3 fruit fly cellular contexts compared by ENCODE assay signal in genomic region chr3R:30005332-30005979, dm6.
A peak's percentile ranks its signal among the peaks of the same experiment; 100 is the strongest.
TF ChIP-seq lines count a peak whose summit lies in the region.

No protein-coding gene starts in this region.

- no peak for TF ChIP-seq CTCF in whole organism, embryonic (GFP tag; optimal IDR thresholded peaks at IDR 0.05; lab: Kevin White, UChicago)

TF ChIP-seq in whole organism, embryonic, 481 proteins besides CTCF, POLR2A, EP300 and RAD21:
- TF ChIP-seq sqz (GFP tag; optimal IDR thresholded peaks at IDR 0.05; lab: Kevin White, UChicago): peak; percentile 31
- no peak for TF ChIP-seq Oli (tag; optimal IDR thresholded peaks at IDR 0.05; lab: Kevin White, UChicago)
- peak in 1 of 2 experiments; percentile 62 for TF ChIP-seq bsh (GFP tag; optimal IDR thresholded peaks at IDR 0.05; lab: Kevin White, UChicago)
- TF ChIP-seq CG7357 (GFP tag; IDR thresholded peaks at IDR 0.05; lab: Robert Waterston, UW): no peak
- TF ChIP-seq ewg (GFP tag; optimal IDR thresholded peaks at IDR 0.05; lab: Kevin White, UChicago): peak; percentile 4
- peak; percentile 86 for TF ChIP-seq CG17359 (tag; optimal IDR thresholded peaks at IDR 0.05; lab: Kevin White, UChicago)
- TF ChIP-seq Drgx (GFP tag; IDR thresholded peaks at IDR 0.05; lab: Robert Waterston, UW): peak; percentile 50
- TF ChIP-seq HLH54F (GFP tag; optimal IDR thresholded peaks at IDR 0.05; lab: Kevin White, UChicago): no peak
- TF ChIP-seq CG30020 (tag; optimal IDR thresholded peaks at IDR 0.05; lab: Kevin White, UChicago): no peak
- no peak for TF ChIP-seq bowl (GFP tag; IDR thresholded peaks at IDR 0.05; lab: Robert Waterston, UW)
- TF ChIP-seq CG12659 (GFP tag; optimal IDR thresholded peaks at IDR 0.05; lab: Kevin White, UChicago): no peak
- peak; percentile 92 for TF ChIP-seq nom (GFP tag; optimal IDR thresholded peaks at IDR 0.05; lab: Kevin White, UChicago)
TF ChIP-seq in whole organism, embryonic: peak in this region for 6.

TF ChIP-seq in whole organism, prepupa, 60 proteins besides CTCF, POLR2A, EP300 and RAD21 (continues in another document):
- TF ChIP-seq eg (GFP tag; IDR thresholded peaks at IDR 0.05; lab: Robert Waterston, UW) (peak; percentile 87), salr (GFP tag; optimal IDR thresholded peaks at IDR 0.05; lab: Kevin White, UChicago) (peak in 1 of 2 experiments; percentile 1), CG16779 (tag; optimal IDR thresholded peaks at IDR 0.05; lab: Kevin White, UChicago) (peak; percentile 78), CG32006 (GFP tag; optimal IDR thresholded peaks at IDR 0.05; lab: Kevin White, UChicago) (peak; percentile 47), spab (GFP tag; optimal IDR thresholded peaks at IDR 0.05; lab: Kevin White, UChicago) (peak; percentile 58), Lpt (GFP tag; optimal IDR thresholded peaks at IDR 0.05; lab: Kevin White, UChicago) (peak; percentile 63), CG6276 (GFP tag; optimal IDR thresholded peaks at IDR 0.05; lab: Kevin White, UChicago) (no peak), vri (GFP tag; optimal IDR thresholded peaks at IDR 0.05; lab: Kevin White, UChicago) (no peak), CG3032 (tag; optimal IDR thresholded peaks at IDR 0.05; lab: Kevin White, UChicago) (peak; percentile 24), Hr39 (GFP tag; optimal IDR thresholded peaks at IDR 0.05; lab: Kevin White, UChicago) (no peak), net (GFP tag; optimal IDR thresholded peaks at IDR 0.05; lab: Kevin White, UChicago) (no peak), CG3919 (GFP tag; optimal IDR thresholded peaks at IDR 0.05; lab: Kevin White, UChicago) (peak; percentile 10), topi (GFP tag; optimal IDR thresholded peaks at IDR 0.05; lab: Kevin White, UChicago) (no peak), ss (GFP tag; optimal IDR thresholded peaks at IDR 0.05; lab: Kevin White, UChicago) (peak; percentile 81 to 85), Met (GFP tag; optimal IDR thresholded peaks at IDR 0.05; lab: Kevin White, UChicago) (no peak), CG15336 (GFP tag; IDR thresholded peaks at IDR 0.05; lab: Robert Waterston, UW) (peak; percentile 41; the same call in 1 of the 2 replicates), CG9139 (GFP tag; optimal IDR thresholded peaks at IDR 0.05; lab: Kevin White, UChicago) (peak; percentile 75), CG8119 (GFP tag; IDR thresholded peaks at IDR 0.05; lab: Robert Waterston, UW) (peak; percentile 67), CG4318 (GFP tag; optimal IDR thresholded peaks at IDR 0.05; lab: Kevin White, UChicago) (no peak), CG1621 (tag; optimal IDR thresholded peaks at IDR 0.05; lab: Kevin White, UChicago) (peak; percentile 66), CG6854 (GFP tag; optimal IDR thresholded peaks at IDR 0.05; lab: Kevin White, UChicago) (no peak), CG6808 (GFP tag; optimal IDR thresholded peaks at IDR 0.05; lab: Kevin White, UChicago) (peak; percentile 77), CG7368 (GFP tag; optimal IDR thresholded peaks at IDR 0.05; lab: Kevin White, UChicago) (no peak), CG11902 (GFP tag; optimal IDR thresholded peaks at IDR 0.05; lab: Kevin White, UChicago) (no peak), CG8319 (GFP tag; optimal IDR thresholded peaks at IDR 0.05; lab: Kevin White, UChicago) (no peak), pdm3 (GFP tag; optimal IDR thresholded peaks at IDR 0.05; lab: Kevin White, UChicago) (no peak), Ets96B (tag; optimal IDR thresholded peaks at IDR 0.05; lab: Kevin White, UChicago) (peak; percentile 49), CG8632 (GFP tag; optimal IDR thresholded peaks at IDR 0.05; lab: Kevin White, UChicago) (no peak), Sox102F (GFP tag; optimal IDR thresholded peaks at IDR 0.05; lab: Kevin White, UChicago) (no peak), fd85E (GFP tag; optimal IDR thresholded peaks at IDR 0.05; lab: Kevin White, UChicago) (no peak), Gug (GFP tag; IDR thresholded peaks at IDR 0.05; lab: Robert Waterston, UW) (no peak), dsx (GFP tag; optimal IDR thresholded peaks at IDR 0.05; lab: Kevin White, UChicago; ENCODE audit: poor library complexity, severe bottlenecking) (peak; percentile 16), acj6 (GFP tag; optimal IDR thresholded peaks at IDR 0.05; lab: Kevin White, UChicago) (no peak), Eip78C (GFP tag; lab: Kevin White, UChicago) (peak; percentile 62), CG10631 (GFP tag; optimal IDR thresholded peaks at IDR 0.05; lab: Kevin White, UChicago) (peak; percentile 51), Eip75B (GFP tag; optimal IDR thresholded peaks at IDR 0.05; lab: Kevin White, UChicago) (peak; percentile 41), CG11294 (GFP tag; IDR thresholded peaks at IDR 0.05; lab: Robert Waterston, UW) (peak; percentile 12; the same call in 1 of the 2 replicates), achi (GFP tag; optimal IDR thresholded peaks at IDR 0.05; lab: Kevin White, UChicago) (peak; percentile 12), Sox15 (GFP tag; optimal IDR thresholded peaks at IDR 0.05; lab: Kevin White, UChicago) (no peak), CG6163 (GFP tag; IDR thresholded peaks at IDR 0.05; lab: Robert Waterston, UW) (peak; percentile 84), dac (GFP tag; optimal IDR thresholded peaks at IDR 0.05; lab: Kevin White, UChicago) (no peak)

TF ChIP-seq in whole organism, pupa, 21 proteins besides CTCF, POLR2A, EP300 and RAD21:
- no peak for TF ChIP-seq CG13204 (GFP tag; optimal IDR thresholded peaks at IDR 0.05; lab: Kevin White, UChicago)
- peak; percentile 34 for TF ChIP-seq CG34367 (tag; optimal IDR thresholded peaks at IDR 0.05; lab: Kevin White, UChicago)
- TF ChIP-seq CG9948 (tag; optimal IDR thresholded peaks at IDR 0.05; lab: Kevin White, UChicago): no peak
- peak; percentile 60 for TF ChIP-seq EcR (GFP tag; optimal IDR thresholded peaks at IDR 0.05; lab: Kevin White, UChicago)
- TF ChIP-seq Ets98B (GFP tag; IDR thresholded peaks at IDR 0.05; lab: Robert Waterston, UW): peak; percentile 76
- peak; percentile 63 for TF ChIP-seq CG14655 (GFP tag; optimal IDR thresholded peaks at IDR 0.05; lab: Kevin White, UChicago)
- peak; percentile 45 for TF ChIP-seq CG15710 (tag; optimal IDR thresholded peaks at IDR 0.05; lab: Kevin White, UChicago)
- TF ChIP-seq CG4496 (GFP tag; IDR thresholded peaks at IDR 0.05; lab: Robert Waterston, UW): peak; percentile 87
- peak; percentile 42 for TF ChIP-seq CG17806 (tag; optimal IDR thresholded peaks at IDR 0.05; lab: Kevin White, UChicago)
- TF ChIP-seq Pif1B (GFP tag; optimal IDR thresholded peaks at IDR 0.05; lab: Kevin White, UChicago): peak; percentile 53
- TF ChIP-seq CG32121 (GFP tag; IDR thresholded peaks at IDR 0.05; lab: Robert Waterston, UW): no peak
- TF ChIP-seq gl (tag; optimal IDR thresholded peaks at IDR 0.05; lab: Kevin White, UChicago): peak; percentile 86
- TF ChIP-seq Snoo (tag; optimal IDR thresholded peaks at IDR 0.05; lab: Kevin White, UChicago): no peak
- TF ChIP-seq rn (GFP tag; IDR thresholded peaks at IDR 0.05; lab: Robert Waterston, UW): no peak
- TF ChIP-seq CG12605 (GFP tag; IDR thresholded peaks at IDR 0.05; lab: Robert Waterston, UW): peak; percentile 82
- TF ChIP-seq CG10348 (GFP tag; IDR thresholded peaks at IDR 0.05; lab: Robert Waterston, UW): no peak
- peak; percentile 55; the same call in 1 of the 3 replicates for TF ChIP-seq fd96Ca (GFP tag; IDR thresholded peaks at IDR 0.05; lab: Robert Waterston, UW)
- TF ChIP-seq CG8301 (tag; optimal IDR thresholded peaks at IDR 0.05; lab: Kevin White, UChicago): peak; percentile 39
- peak; percentile 44 for TF ChIP-seq CG8159 (tag; optimal IDR thresholded peaks at IDR 0.05; lab: Kevin White, UChicago)

Comparison
In these comparisons a context has a peak if more than half of its experiments do, and no peak if none do; other contexts are left out.
1. Of the 7 proteins assayed by ChIP-seq in both whole organism, embryonic and whole organism, prepupa: peak only in whole organism, embryonic: none; only in whole organism, prepupa: CG16779 and Lpt; in both: none; in neither: 5.